Fruit fly (Drosophila melanogaster) whole organism, prepupa: ENCODE results near the gene SMSr.
A peak's percentile ranks its signal among the peaks of the same experiment; 100 is the strongest.

Source experiments
- CG10669 ChIP-seq: fragments of 200-800 bp; sonication (Bioruptor generic); optimal IDR thresholded peaks from 3 replicates; lab custom pipeline; 2018; ENCODE audit warnings: missing biosample characterization, mild to moderate bottlenecking, missing genetic modification characterization, moderate library complexity
- CG11294 ChIP-seq: fragments of 200-800 bp; sonication (Bioruptor generic); IDR thresholded peaks from 2 replicates; pipeline ENCODE4 v1.3.6; 2022; ENCODE audit warnings: missing biosample characterization, missing genetic modification characterization
- CG11762 ChIP-seq: fragments of 200-800 bp; sonication (Bioruptor generic); optimal IDR thresholded peaks from 3 replicates; lab custom pipeline; 2016; ENCODE audit warnings: missing biosample characterization, missing genetic modification characterization; ENCODE audit not compliant: insufficient read depth
- CG4318 ChIP-seq: fragments of 200-800 bp; sonication (Bioruptor generic); optimal IDR thresholded peaks from 3 replicates; lab custom pipeline; 2017; ENCODE audit warnings: missing biosample characterization, mild to moderate bottlenecking, missing genetic modification characterization
- CG8632 ChIP-seq: fragments of 200-800 bp; sonication (Bioruptor generic); optimal IDR thresholded peaks from 3 replicates; lab custom pipeline; 2016; ENCODE audit warnings: missing biosample characterization, missing genetic modification characterization
- Eip78C ChIP-seq: fragments of 200-800 bp; sonication (Bioruptor generic); peaks from one replicate; lab custom pipeline; 2016; ENCODE audit warnings: missing biosample characterization, missing genetic modification characterization
- Hr38 ChIP-seq: sonication (Bioruptor generic); optimal IDR thresholded peaks from 2 replicates; lab custom pipeline; 2016; ENCODE audit warnings: missing biosample characterization, missing genetic modification characterization
- Smox ChIP-seq: fragments of 200-800 bp; sonication (Bioruptor generic); optimal IDR thresholded peaks from 3 replicates; lab custom pipeline; 2016; ENCODE audit warnings: missing biosample characterization, missing genetic modification characterization
- esn ChIP-seq: fragments of 200-800 bp; sonication (Bioruptor generic); optimal IDR thresholded peaks from 2 replicates; lab custom pipeline; 2016; ENCODE audit warnings: missing biosample characterization, mild to moderate bottlenecking, missing genetic modification characterization, moderate library complexity
- svp ChIP-seq: fragments of 200-800 bp; sonication (Bioruptor generic); peaks from one replicate; lab custom pipeline; 2016; ENCODE audit warnings: missing biosample characterization, missing genetic modification characterization

- TF ChIP-seq esn (GFP tag; lab: Kevin White, UChicago) = peak; percentile 28
- TF ChIP-seq Eip78C = no peak
- no peak for TF ChIP-seq svp
- TF ChIP-seq Hr38 (GFP tag; lab: Kevin White, UChicago) = no peak
- no peak for TF ChIP-seq Smox (GFP tag; lab: Kevin White, UChicago)
- no peak for TF ChIP-seq CG4318 (GFP tag; lab: Kevin White, UChicago)
- no peak for TF ChIP-seq CG11762 (GFP tag; lab: Kevin White, UChicago)
- no peak for TF ChIP-seq CG8632
- no peak for TF ChIP-seq CG11294 (GFP tag; lab: Robert Waterston, UW)
- TF ChIP-seq CG10669 (GFP tag; lab: Kevin White, UChicago) = no peak
Measured at dm6 chr3L:7338786-7339185, 42.5 kb downstream of the SMSr start.
